Fruit fly (Drosophila melanogaster): ENCODE measurements around the gene CstF50.

The CstF50 gene

DNA sequence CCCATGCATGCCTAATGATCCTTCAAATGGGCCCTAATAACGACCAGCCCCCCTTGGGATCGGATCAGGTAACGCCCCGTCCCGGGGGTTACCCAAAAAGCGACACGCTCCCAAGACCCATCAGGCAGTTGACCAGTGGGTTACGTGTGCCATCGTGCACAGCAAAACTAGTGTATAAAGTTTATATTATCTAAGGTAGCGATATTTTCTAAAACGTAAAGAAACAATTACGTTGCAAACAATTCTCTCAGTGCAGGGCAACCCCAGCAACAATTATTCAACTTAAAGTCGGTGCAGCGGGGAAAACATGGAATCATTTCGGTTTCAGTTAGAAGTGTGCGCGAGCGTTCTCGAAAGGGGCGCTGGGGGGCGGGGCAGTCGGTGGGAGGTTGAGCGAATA, 24.2 kb downstream of the CstF50 start (continued):
- no peak for TF ChIP-seq CG10669 (GFP tag; optimal IDR thresholded peaks at IDR 0.05)
- no peak for TF ChIP-seq CG11294 (GFP tag; IDR thresholded peaks at IDR 0.05)
- no peak for TF ChIP-seq acj6 (GFP tag; optimal IDR thresholded peaks at IDR 0.05)
- no peak for TF ChIP-seq CG6792 (GFP tag; optimal IDR thresholded peaks at IDR 0.05)
- no peak for TF ChIP-seq Ets21C (GFP tag; optimal IDR thresholded peaks at IDR 0.05)
- no peak for TF ChIP-seq ss (GFP tag; optimal IDR thresholded peaks at IDR 0.05)
- no peak for TF ChIP-seq CG7368 (GFP tag; optimal IDR thresholded peaks at IDR 0.05)
- TF ChIP-seq OdsH (GFP tag; optimal IDR thresholded peaks at IDR 0.05), result peak; percentile 14
- TF ChIP-seq Ets96B (tag; optimal IDR thresholded peaks at IDR 0.05), result peak; percentile 23
- peak; percentile 3 for TF ChIP-seq CG1621 (tag; optimal IDR thresholded peaks at IDR 0.05)
- TF ChIP-seq Gug (GFP tag; IDR thresholded peaks at IDR 0.05), result peak; percentile 19; the same call in 1 of the 2 replicates
- peak in 1 of 2 experiments; percentile 22 for TF ChIP-seq salr (GFP tag; optimal IDR thresholded peaks at IDR 0.05)
- TF ChIP-seq Smox (GFP tag; optimal IDR thresholded peaks at IDR 0.05), result no peak
- TF ChIP-seq CG8319 (GFP tag; optimal IDR thresholded peaks at IDR 0.05), result no peak
- no peak for TF ChIP-seq Lpt (GFP tag; optimal IDR thresholded peaks at IDR 0.05)
- no peak for TF ChIP-seq lz (GFP tag; optimal IDR thresholded peaks at IDR 0.05)
- TF ChIP-seq fd85E (GFP tag; optimal IDR thresholded peaks at IDR 0.05), result no peak
- TF ChIP-seq fd59A (GFP tag; optimal IDR thresholded peaks at IDR 0.05), result peak; percentile 5
- 0 out of 3 replicates have a peak, but pooled peaks have one; percentile 24 for TF ChIP-seq eg (GFP tag; IDR thresholded peaks at IDR 0.05)
- TF ChIP-seq CG3032 (tag; optimal IDR thresholded peaks at IDR 0.05), result no peak
- peak; percentile 53 for TF ChIP-seq Eip78C (GFP tag)
- peak; percentile 12 for TF ChIP-seq cyc (GFP tag; optimal IDR thresholded peaks at IDR 0.05)
- no peak for TF ChIP-seq CG8632 (GFP tag; optimal IDR thresholded peaks at IDR 0.05)

DNA sequence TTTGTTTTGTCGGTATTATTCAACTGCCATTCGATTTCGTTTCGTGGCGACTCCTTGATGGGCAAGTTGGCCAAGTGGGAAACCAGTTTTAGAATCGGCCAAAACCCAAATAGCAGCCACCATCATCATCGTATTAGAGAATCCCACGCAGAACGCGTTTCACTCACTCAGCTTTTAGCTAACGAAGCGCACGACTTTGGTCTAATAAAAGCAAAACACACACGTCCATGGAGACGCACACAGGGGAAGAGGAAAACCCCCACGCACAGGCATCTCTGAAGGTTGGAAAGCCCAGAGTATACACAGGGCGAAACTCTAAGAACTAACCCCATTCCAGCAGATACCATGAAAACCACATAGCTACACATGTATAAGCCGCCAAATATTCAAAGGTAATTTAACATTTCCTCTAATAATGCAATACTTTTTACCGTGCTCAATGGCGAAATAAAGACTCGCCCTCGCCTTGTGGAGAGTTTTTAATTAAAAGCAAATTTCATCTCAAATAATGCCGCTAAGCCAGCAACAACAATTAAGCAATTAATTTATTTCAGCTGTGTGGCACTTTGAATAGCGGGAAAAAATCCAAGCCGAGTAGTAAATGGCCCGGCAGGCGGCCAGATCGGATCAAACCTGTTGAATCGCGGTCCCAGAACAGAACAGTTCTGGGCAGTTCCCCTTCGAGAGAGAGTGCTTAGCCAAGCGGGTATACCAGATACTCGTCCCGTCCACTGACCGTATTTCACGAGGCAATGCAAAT, 25.3 kb downstream of the CstF50 start:
- TF ChIP-seq Sox14 (GFP tag; optimal IDR thresholded peaks at IDR 0.05), result peak; percentile 8
- TF ChIP-seq Hr39 (GFP tag; optimal IDR thresholded peaks at IDR 0.05), result no peak
- no peak for TF ChIP-seq CG8632 (GFP tag; optimal IDR thresholded peaks at IDR 0.05)
- no peak for TF ChIP-seq CG6808 (GFP tag; optimal IDR thresholded peaks at IDR 0.05)
- TF ChIP-seq Eip93F (GFP tag; optimal IDR thresholded peaks at IDR 0.05), result no peak
- TF ChIP-seq OdsH (GFP tag; optimal IDR thresholded peaks at IDR 0.05), result no peak
- TF ChIP-seq dsx (GFP tag; optimal IDR thresholded peaks at IDR 0.05; ENCODE audit: poor library complexity, severe bottlenecking), result no peak
- TF ChIP-seq Ets96B (tag; optimal IDR thresholded peaks at IDR 0.05), result no peak
- no peak for TF ChIP-seq svp (GFP tag)
- no peak for TF ChIP-seq fd59A (GFP tag; optimal IDR thresholded peaks at IDR 0.05)
- no peak for TF ChIP-seq pdm3 (GFP tag; optimal IDR thresholded peaks at IDR 0.05)
- no peak for TF ChIP-seq Hr38 (GFP tag; optimal IDR thresholded peaks at IDR 0.05)
- TF ChIP-seq CG15336 (GFP tag; IDR thresholded peaks at IDR 0.05), result no peak
- TF ChIP-seq CG32006 (GFP tag; optimal IDR thresholded peaks at IDR 0.05), result peak; percentile 27
- no peak for TF ChIP-seq lz (GFP tag; optimal IDR thresholded peaks at IDR 0.05)

DNA sequence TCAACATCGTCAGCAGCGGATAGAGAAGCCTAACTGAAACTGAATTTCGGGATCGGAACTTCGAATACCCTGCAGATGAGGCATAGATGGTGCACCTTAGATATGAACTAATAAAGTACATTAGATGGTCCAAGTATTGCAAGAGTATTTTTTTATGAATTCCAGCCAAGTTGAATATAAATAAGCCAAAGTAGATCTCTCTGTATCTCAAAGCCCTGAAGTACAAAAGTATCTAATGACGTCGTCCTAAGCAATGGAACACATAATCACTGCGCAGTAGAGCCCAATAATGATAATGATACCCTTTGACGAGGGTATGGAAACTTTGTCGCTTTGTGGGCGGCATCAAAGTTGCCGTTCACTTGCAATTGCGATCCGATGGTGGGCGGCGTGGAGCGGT, 27.0 kb downstream of the CstF50 start:
- no peak for TF ChIP-seq CG11762 (GFP tag; optimal IDR thresholded peaks at IDR 0.05; ENCODE audit: insufficient read depth)
- TF ChIP-seq CG6276 (GFP tag; optimal IDR thresholded peaks at IDR 0.05), result peak; percentile 34
- TF ChIP-seq CG10669 (GFP tag; optimal IDR thresholded peaks at IDR 0.05), result no peak
- TF ChIP-seq Gug (GFP tag; IDR thresholded peaks at IDR 0.05), result no peak
- TF ChIP-seq CG3919 (GFP tag; optimal IDR thresholded peaks at IDR 0.05), result no peak
- TF ChIP-seq svp (GFP tag), result no peak
- TF ChIP-seq CG4318 (GFP tag; optimal IDR thresholded peaks at IDR 0.05), result peak; percentile 2
- TF ChIP-seq pdm3 (GFP tag; optimal IDR thresholded peaks at IDR 0.05), result no peak
- TF ChIP-seq CG32006 (GFP tag; optimal IDR thresholded peaks at IDR 0.05), result peak; percentile 64
- no peak for TF ChIP-seq Smox (GFP tag; optimal IDR thresholded peaks at IDR 0.05)
- no peak for TF ChIP-seq Eip75B (GFP tag; optimal IDR thresholded peaks at IDR 0.05)
- TF ChIP-seq fd85E (GFP tag; optimal IDR thresholded peaks at IDR 0.05), result no peak
- TF ChIP-seq esn (GFP tag; optimal IDR thresholded peaks at IDR 0.05), result no peak
- no peak for TF ChIP-seq ss (GFP tag; optimal IDR thresholded peaks at IDR 0.05)
- TF ChIP-seq CG10631 (GFP tag; optimal IDR thresholded peaks at IDR 0.05), result peak; percentile 15
- no peak for TF ChIP-seq Sox15 (GFP tag; optimal IDR thresholded peaks at IDR 0.05)
- peak; percentile 46; the same call in 2 of the 3 replicates for TF ChIP-seq eg (GFP tag; IDR thresholded peaks at IDR 0.05)
- no peak for TF ChIP-seq CG11902 (GFP tag; optimal IDR thresholded peaks at IDR 0.05)
- TF ChIP-seq topi (GFP tag; optimal IDR thresholded peaks at IDR 0.05), result no peak
- no peak for TF ChIP-seq Ets96B (tag; optimal IDR thresholded peaks at IDR 0.05)
- TF ChIP-seq OdsH (GFP tag; optimal IDR thresholded peaks at IDR 0.05), result no peak
- TF ChIP-seq CG8319 (GFP tag; optimal IDR thresholded peaks at IDR 0.05), result no peak
- TF ChIP-seq dac (GFP tag; optimal IDR thresholded peaks at IDR 0.05), result peak; percentile 13
- no peak for TF ChIP-seq CG9139 (GFP tag; optimal IDR thresholded peaks at IDR 0.05)
- TF ChIP-seq Lpt (GFP tag; optimal IDR thresholded peaks at IDR 0.05), result no peak
- peak; percentile 30; the same call in 1 of the 2 replicates for TF ChIP-seq CG15336 (GFP tag; IDR thresholded peaks at IDR 0.05)
- TF ChIP-seq acj6 (GFP tag; optimal IDR thresholded peaks at IDR 0.05), result no peak

Measured in whole organism, prepupa.